Worm (Caenorhabditis elegans): ENCODE data around the gene W08G11.1.

Gene W08G11.1

DNA sequence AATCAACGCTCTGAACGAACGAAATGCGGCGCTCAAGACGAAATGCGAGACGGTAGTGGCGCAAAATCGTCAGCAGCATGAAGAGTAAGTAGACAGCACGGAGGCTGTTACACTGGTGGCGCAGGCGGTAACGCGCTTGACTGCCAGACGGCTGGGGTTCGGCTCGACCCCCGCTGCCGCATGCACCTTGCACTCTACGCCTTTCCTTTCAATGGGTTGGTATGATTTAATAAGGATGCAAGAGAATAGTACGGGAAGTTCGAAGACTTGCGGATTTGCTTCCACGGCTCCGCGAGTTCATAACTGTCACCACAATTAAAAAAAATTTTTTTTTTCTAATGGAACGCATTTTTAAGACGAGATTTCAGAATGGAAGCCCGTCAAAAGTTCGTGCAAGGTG lies 23.2 kb downstream of the W08G11.1 start:
- TF ChIP-seq skn-1 (tag; optimal IDR thresholded peaks at IDR 0.05) (peak; percentile 65), lin-39 (tag; optimal IDR thresholded peaks at IDR 0.05) (peak; percentile 60), hmg-11 (tag; optimal IDR thresholded peaks at IDR 0.05) (peak; percentile 83), nhr-25 (tag; optimal IDR thresholded peaks at IDR 0.05) (peak; percentile 61), ceh-16 (tag; optimal IDR thresholded peaks at IDR 0.05) (no peak), nhr-23 (tag; optimal IDR thresholded peaks at IDR 0.05) (peak; percentile 2), elt-2 (tag; optimal IDR thresholded peaks at IDR 0.05) (peak; percentile 71), ztf-11 (tag; optimal IDR thresholded peaks at IDR 0.05) (no peak), ztf-4 (tag; optimal IDR thresholded peaks at IDR 0.05) (peak; percentile 21), lsy-12 (tag; optimal IDR thresholded peaks at IDR 0.05) (peak; percentile 71), tbx-2 (tag; optimal IDR thresholded peaks at IDR 0.05) (peak; percentile 63), jun-1 (tag; optimal IDR thresholded peaks at IDR 0.05) (peak; percentile 66), sea-2 (GFP tag; optimal IDR thresholded peaks at IDR 0.05) (no peak), nfya-1 (tag; optimal IDR thresholded peaks at IDR 0.05; ENCODE audit: insufficient read depth) (peak; percentile 64), lin-15B (tag; optimal IDR thresholded peaks at IDR 0.05) (peak; percentile 48), pqm-1 (tag; optimal IDR thresholded peaks at IDR 0.05) (peak; percentile 25), aly-2 (tag; optimal IDR thresholded peaks at IDR 0.05) (no peak), nhr-11 (tag; optimal IDR thresholded peaks at IDR 0.05) (no peak), pha-4 (tag; optimal IDR thresholded peaks at IDR 0.05) (peak; percentile 68), daf-12 (tag; optimal IDR thresholded peaks at IDR 0.05) (no peak), nhr-43 (tag; optimal IDR thresholded peaks at IDR 0.05; ENCODE audit: poor library complexity, severe bottlenecking) (peak; percentile 73), snpc-4 (tag; optimal IDR thresholded peaks at IDR 0.05) (peak; percentile 16), elt-3 (tag; optimal IDR thresholded peaks at IDR 0.05) (peak in 1 of 3 experiments; percentile 8)

DNA sequence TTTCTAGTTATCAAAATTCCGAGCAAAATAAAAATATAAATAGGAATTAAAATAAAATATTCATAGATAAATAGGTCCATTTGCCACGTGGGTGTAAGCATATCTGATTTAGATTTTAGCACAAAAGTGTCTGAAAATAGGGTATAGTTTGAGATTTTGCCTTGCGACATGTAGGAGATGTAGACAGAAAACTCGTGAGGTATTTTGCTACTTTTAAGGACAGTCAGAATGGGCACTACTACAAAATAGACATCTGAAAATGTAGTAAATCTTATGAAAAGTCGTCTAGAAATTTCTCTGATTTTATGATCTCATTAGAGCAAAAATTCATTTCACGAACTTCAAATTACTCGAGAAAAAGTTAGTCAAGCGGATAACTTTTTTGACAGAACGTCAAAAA lies 27.8 kb downstream of the W08G11.1 start, which contains the start of gene srv-34:
srv-34 (minus strand) TSS at position 101 of the 400 bp plus-strand sequence.
- TF ChIP-seq aly-2 (tag; optimal IDR thresholded peaks at IDR 0.05) (no peak), hmg-11 (tag; optimal IDR thresholded peaks at IDR 0.05) (no peak), ama-1 (optimal IDR thresholded peaks at IDR 0.05) (no peak), ceh-28 (tag; optimal IDR thresholded peaks at IDR 0.05) (no peak)

DNA sequence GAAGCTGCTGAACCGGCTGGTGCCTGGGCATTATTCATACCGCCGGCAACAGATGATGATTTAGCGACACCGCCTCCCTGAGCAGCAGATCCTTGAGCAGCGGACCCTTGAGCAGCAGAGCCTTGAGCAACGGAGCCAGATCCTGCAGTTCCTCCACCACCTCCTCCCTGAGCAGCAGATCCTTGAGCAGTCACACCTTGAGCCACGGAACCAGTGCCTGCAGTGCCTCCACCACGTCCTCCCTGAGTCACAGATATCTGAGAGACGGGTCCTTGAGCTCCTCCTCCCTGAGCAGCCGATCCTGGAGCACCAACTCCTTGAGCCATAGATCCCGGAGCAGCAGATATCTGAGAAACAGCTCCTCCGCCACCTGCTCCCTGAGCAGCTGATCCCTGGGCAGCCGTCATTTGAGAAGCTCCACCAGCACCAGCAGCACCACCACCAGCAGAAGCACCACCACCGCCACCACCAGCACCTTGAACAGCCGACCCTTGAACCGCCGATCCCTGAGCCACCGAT lies 29.6 kb downstream of the W08G11.1 start:
- TF ChIP-seq nhr-12 (tag; optimal IDR thresholded peaks at IDR 0.05) (no peak), ztf-4 (tag; optimal IDR thresholded peaks at IDR 0.05) (no peak), lin-15B (tag; optimal IDR thresholded peaks at IDR 0.05) (no peak), nhr-67 (tag; optimal IDR thresholded peaks at IDR 0.05) (no peak), mdl-1 (tag; optimal IDR thresholded peaks at IDR 0.05) (no peak), nhr-77 (tag; optimal IDR thresholded peaks at IDR 0.05) (no peak), daf-12 (tag; optimal IDR thresholded peaks at IDR 0.05) (no peak), tbx-2 (tag; optimal IDR thresholded peaks at IDR 0.05) (no peak), nhr-237 (tag; optimal IDR thresholded peaks at IDR 0.05) (no peak), nhr-43 (tag; optimal IDR thresholded peaks at IDR 0.05; ENCODE audit: poor library complexity, severe bottlenecking) (no peak), nhr-28 (tag; optimal IDR thresholded peaks at IDR 0.05) (no peak)

DNA sequence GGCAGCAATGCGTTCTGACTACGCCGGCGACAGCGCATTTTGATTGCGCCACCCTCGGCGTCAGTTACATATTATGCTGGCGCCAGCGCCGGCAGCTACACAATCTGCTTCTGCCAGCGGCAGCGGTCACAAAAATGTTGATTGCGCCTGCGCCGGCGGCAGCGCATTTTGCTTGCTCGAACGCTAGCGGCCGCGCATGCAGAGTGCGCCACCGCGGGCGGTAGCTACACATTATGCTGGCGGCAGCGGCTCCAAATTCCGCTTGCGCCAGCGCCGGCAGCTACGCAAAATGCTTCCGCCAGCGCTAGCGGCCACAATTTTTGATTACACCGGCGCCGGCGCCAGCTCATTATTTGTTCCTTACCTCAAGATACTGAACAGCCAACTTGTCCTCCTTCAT lies 30.3 kb downstream of the W08G11.1 start:
- TF ChIP-seq pha-4 (tag; optimal IDR thresholded peaks at IDR 0.05) = no peak

DNA sequence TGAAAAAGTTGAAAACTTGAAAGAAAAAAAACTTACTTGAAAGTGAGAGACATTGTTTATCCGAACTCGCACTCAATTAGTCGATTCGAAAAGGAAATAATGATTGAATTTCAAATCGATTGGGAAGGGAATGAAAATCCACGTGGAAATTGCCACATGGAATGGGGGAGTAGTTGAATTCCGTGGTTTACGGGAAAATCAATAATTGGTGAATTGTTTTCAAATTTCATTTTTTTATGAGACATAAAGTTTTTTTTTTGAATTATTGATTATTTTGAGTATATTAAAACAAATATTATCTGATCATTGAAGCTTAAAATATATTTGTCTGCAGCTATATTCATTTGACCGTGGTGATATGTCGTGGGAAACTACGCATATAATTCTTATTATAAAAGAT lies 31.0 kb downstream of the W08G11.1 start, which contains the start of gene F13A7.1:
F13A7.1 (minus strand) TSS at position 101 of the 400 bp plus-strand sequence.
- no peak for TF ChIP-seq nhr-67 (tag; optimal IDR thresholded peaks at IDR 0.05)
- TF ChIP-seq ceh-82 (tag; optimal IDR thresholded peaks at IDR 0.05) = no peak
- TF ChIP-seq nhr-23 (tag; optimal IDR thresholded peaks at IDR 0.05) = no peak
- no peak for TF ChIP-seq ZK546.5 (tag; optimal IDR thresholded peaks at IDR 0.05)
- no peak for TF ChIP-seq fkh-10 (GFP tag; optimal IDR thresholded peaks at IDR 0.05)
- no peak for TF ChIP-seq ztf-11 (tag; optimal IDR thresholded peaks at IDR 0.05)
- no peak for TF ChIP-seq lin-39 (tag; optimal IDR thresholded peaks at IDR 0.05)
- TF ChIP-seq nhr-237 (tag; optimal IDR thresholded peaks at IDR 0.05) = no peak
